Worm (Caenorhabditis elegans): Measurements from ENCODE around the gene R10E4.3.

ce11 chrIII:4276277-4276676 lies 11.0 kb downstream of the R10E4.3 start:
- no peak for TF ChIP-seq W03F9.2 (tag; optimal IDR thresholded peaks at IDR 0.05)
- TF ChIP-seq him-1 (tag; optimal IDR thresholded peaks at IDR 0.05), result no peak
- TF ChIP-seq dao-5 (tag; optimal IDR thresholded peaks at IDR 0.05), result no peak

Measured in whole organism, L4/young adult.